Fruit fly (Drosophila melanogaster) whole organism, prepupa: ENCODE measurements around the gene CG17930.

Experiments
- CG10631 ChIP-seq: fragments of 200-800 bp; sonication (Bioruptor generic); optimal IDR thresholded peaks from 2 replicates; lab custom pipeline; 2016; ENCODE audit warnings: missing biosample characterization, missing genetic modification characterization
- CG10669 ChIP-seq: fragments of 200-800 bp; sonication (Bioruptor generic); optimal IDR thresholded peaks from 3 replicates; lab custom pipeline; 2018; ENCODE audit warnings: missing biosample characterization, mild to moderate bottlenecking, missing genetic modification characterization, moderate library complexity
- CG11294 ChIP-seq: fragments of 200-800 bp; sonication (Bioruptor generic); IDR thresholded peaks from 2 replicates; pipeline ENCODE4 v1.3.6; 2022; ENCODE audit warnings: missing biosample characterization, missing genetic modification characterization
- CG1621 ChIP-seq: fragments of 200-800 bp; sonication (Bioruptor generic); optimal IDR thresholded peaks from 3 replicates; lab custom pipeline; 2018; ENCODE audit warnings: missing biosample characterization, mild to moderate bottlenecking, missing genetic modification characterization
- CG16779 ChIP-seq: fragments of 200-800 bp; sonication (Bioruptor generic); optimal IDR thresholded peaks from 3 replicates; lab custom pipeline; 2017; ENCODE audit warnings: missing biosample characterization, mild to moderate bottlenecking, missing genetic modification characterization
- CG31627 ChIP-seq: fragments of 200-800 bp; sonication (Bioruptor generic); optimal IDR thresholded peaks from 3 replicates; lab custom pipeline; 2016; ENCODE audit warnings: missing biosample characterization, missing genetic modification characterization
- CG3919 ChIP-seq: fragments of 200-800 bp; sonication (Bioruptor generic); optimal IDR thresholded peaks from 3 replicates; lab custom pipeline; 2016; ENCODE audit warnings: missing biosample characterization, missing genetic modification characterization
- CG6276 ChIP-seq: fragments of 200-800 bp; sonication (Bioruptor generic); optimal IDR thresholded peaks from 2 replicates; lab custom pipeline; 2017; ENCODE audit warnings: missing biosample characterization, mild to moderate bottlenecking, missing genetic modification characterization
- CG6792 ChIP-seq: fragments of 200-800 bp; sonication (Bioruptor generic); optimal IDR thresholded peaks from 3 replicates; lab custom pipeline; 2016; ENCODE audit warnings: missing biosample characterization, missing genetic modification characterization
- CG6808 ChIP-seq: fragments of 200-800 bp; sonication (Bioruptor generic); optimal IDR thresholded peaks from 3 replicates; lab custom pipeline; 2017; ENCODE audit warnings: missing biosample characterization, missing genetic modification characterization, mild to moderate bottlenecking, moderate library complexity, missing genetic modification reagents
- CG6854 ChIP-seq: fragments of 200-800 bp; sonication (Bioruptor generic); optimal IDR thresholded peaks from 2 replicates; lab custom pipeline; 2017; ENCODE audit warnings: missing biosample characterization, mild to moderate bottlenecking, missing genetic modification characterization
- CG7368 ChIP-seq: fragments of 200-800 bp; sonication (Bioruptor generic); optimal IDR thresholded peaks from 3 replicates; lab custom pipeline; 2016; ENCODE audit warnings: missing biosample characterization, missing genetic modification characterization
- CG8119 ChIP-seq: fragments of 200-800 bp; sonication (Bioruptor generic); IDR thresholded peaks from 3 replicates; pipeline ENCODE4 v1.3.6; 2022; ENCODE audit warnings: missing biosample characterization, missing genetic modification characterization
- CG8632 ChIP-seq: fragments of 200-800 bp; sonication (Bioruptor generic); optimal IDR thresholded peaks from 3 replicates; lab custom pipeline; 2016; ENCODE audit warnings: missing biosample characterization, missing genetic modification characterization
- CG9139 ChIP-seq: fragments of 200-800 bp; sonication (Bioruptor generic); optimal IDR thresholded peaks from 3 replicates; lab custom pipeline; 2017; ENCODE audit warnings: missing biosample characterization, mild to moderate bottlenecking, missing genetic modification characterization
- Eip75B ChIP-seq: fragments of 200-800 bp; sonication (Bioruptor generic); optimal IDR thresholded peaks from 3 replicates; lab custom pipeline; 2016; ENCODE audit warnings: missing biosample characterization, missing genetic modification characterization
- Eip78C ChIP-seq: fragments of 200-800 bp; sonication (Bioruptor generic); peaks from one replicate; lab custom pipeline; 2016; ENCODE audit warnings: missing biosample characterization, missing genetic modification characterization
- Ets21C ChIP-seq: fragments of 200-800 bp; sonication (Bioruptor generic); optimal IDR thresholded peaks from 3 replicates; lab custom pipeline; 2016; ENCODE audit warnings: missing biosample characterization, missing genetic modification characterization
- Ets96B ChIP-seq: fragments of 200-800 bp; optimal IDR thresholded peaks from 2 replicates; lab custom pipeline; 2019; ENCODE audit warnings: missing biosample characterization, mild to moderate bottlenecking, missing genetic modification characterization, moderate library complexity
- Gug ChIP-seq: fragments of 200-800 bp; sonication (Bioruptor generic); IDR thresholded peaks from 2 replicates; pipeline ENCODE4 v1.3.6; 2022; ENCODE audit warnings: missing biosample characterization, missing genetic modification characterization
- Hr38 ChIP-seq: sonication (Bioruptor generic); optimal IDR thresholded peaks from 2 replicates; lab custom pipeline; 2016; ENCODE audit warnings: missing biosample characterization, missing genetic modification characterization
- Hr39 ChIP-seq: fragments of 200-800 bp; sonication (Bioruptor generic); optimal IDR thresholded peaks from 2 replicates; lab custom pipeline; 2016; ENCODE audit warnings: missing biosample characterization, missing genetic modification characterization
- Hr4 ChIP-seq: fragments of 200-800 bp; sonication (Bioruptor generic); optimal IDR thresholded peaks from 3 replicates; lab custom pipeline; 2016; ENCODE audit warnings: missing biosample characterization, missing genetic modification characterization
- Lpt ChIP-seq: fragments of 200-800 bp; sonication (Bioruptor generic); optimal IDR thresholded peaks from 3 replicates; lab custom pipeline; 2016; ENCODE audit warnings: missing biosample characterization, missing genetic modification characterization
- Met ChIP-seq: fragments of 200-800 bp; sonication (Bioruptor generic); optimal IDR thresholded peaks from 3 replicates; lab custom pipeline; 2016; ENCODE audit warnings: missing biosample characterization, missing genetic modification characterization
- OdsH ChIP-seq: fragments of 200-800 bp; sonication (Bioruptor generic); optimal IDR thresholded peaks from 3 replicates; lab custom pipeline; 2016; ENCODE audit warnings: missing biosample characterization, missing genetic modification characterization
- Smox ChIP-seq: fragments of 200-800 bp; sonication (Bioruptor generic); optimal IDR thresholded peaks from 3 replicates; lab custom pipeline; 2016; ENCODE audit warnings: missing biosample characterization, missing genetic modification characterization
- Sox102F ChIP-seq: fragments of 200-800 bp; sonication (Bioruptor generic); optimal IDR thresholded peaks from 2 replicates; lab custom pipeline; 2016; ENCODE audit warnings: missing biosample characterization, mild to moderate bottlenecking, missing genetic modification characterization
- Sox14 ChIP-seq: fragments of 200-800 bp; sonication (Bioruptor generic); optimal IDR thresholded peaks from 3 replicates; lab custom pipeline; 2016; ENCODE audit warnings: missing biosample characterization, missing genetic modification characterization
- achi ChIP-seq: fragments of 200-800 bp; sonication (Bioruptor generic); optimal IDR thresholded peaks from 3 replicates; lab custom pipeline; 2016; ENCODE audit warnings: missing biosample characterization, missing genetic modification characterization
- dac ChIP-seq: fragments of 200-800 bp; sonication (Bioruptor generic); optimal IDR thresholded peaks from 2 replicates; lab custom pipeline; 2017; ENCODE audit warnings: missing biosample characterization, mild to moderate bottlenecking, missing genetic modification characterization
- dsx ChIP-seq: fragments of 200-800 bp; optimal IDR thresholded peaks from 3 replicates; lab custom pipeline; 2019; ENCODE audit warnings: missing biosample characterization, mild to moderate bottlenecking, missing genetic modification characterization, moderate library complexity; ENCODE audit not compliant: poor library complexity, severe bottlenecking
- esn ChIP-seq: fragments of 200-800 bp; sonication (Bioruptor generic); optimal IDR thresholded peaks from 2 replicates; lab custom pipeline; 2016; ENCODE audit warnings: missing biosample characterization, mild to moderate bottlenecking, missing genetic modification characterization, moderate library complexity
- fd59A ChIP-seq: fragments of 200-800 bp; sonication (Bioruptor generic); optimal IDR thresholded peaks from 2 replicates; lab custom pipeline; 2017; ENCODE audit warnings: missing biosample characterization, mild to moderate bottlenecking, missing genetic modification characterization, missing genetic modification reagents
- fd85E ChIP-seq: fragments of 200-800 bp; sonication (Bioruptor generic); optimal IDR thresholded peaks from 3 replicates; lab custom pipeline; 2016; ENCODE audit warnings: missing biosample characterization, missing genetic modification characterization
- net ChIP-seq: fragments of 200-800 bp; sonication (Bioruptor generic); optimal IDR thresholded peaks from 3 replicates; lab custom pipeline; 2016; ENCODE audit warnings: missing biosample characterization, missing genetic modification characterization
- pdm3 ChIP-seq: fragments of 200-800 bp; sonication (Bioruptor generic); optimal IDR thresholded peaks from 3 replicates; lab custom pipeline; 2016; ENCODE audit warnings: missing biosample characterization, missing genetic modification characterization
- spab ChIP-seq: fragments of 200-800 bp; sonication (Bioruptor generic); optimal IDR thresholded peaks from 2 replicates; lab custom pipeline; 2017; ENCODE audit warnings: missing biosample characterization, mild to moderate bottlenecking, missing genetic modification characterization, missing genetic modification reagents
- ss ChIP-seq, 2 experiments: fragments of 200-800 bp; sonication (Bioruptor generic); optimal IDR thresholded peaks; 2 replicates in 1 of 2; 3 replicates in 1 of 2; lab custom pipeline; 2017 to 2018; ENCODE audit warnings: mild to moderate bottlenecking in 2 of 2, missing biosample characterization in 2 of 2, missing genetic modification characterization in 2 of 2, moderate library complexity in 1 of 2
- vri ChIP-seq: fragments of 200-800 bp; sonication (Bioruptor generic); optimal IDR thresholded peaks from 3 replicates; lab custom pipeline; 2016; ENCODE audit warnings: missing biosample characterization, mild to moderate bottlenecking, missing genetic modification characterization

Gene CG17930

DNA sequence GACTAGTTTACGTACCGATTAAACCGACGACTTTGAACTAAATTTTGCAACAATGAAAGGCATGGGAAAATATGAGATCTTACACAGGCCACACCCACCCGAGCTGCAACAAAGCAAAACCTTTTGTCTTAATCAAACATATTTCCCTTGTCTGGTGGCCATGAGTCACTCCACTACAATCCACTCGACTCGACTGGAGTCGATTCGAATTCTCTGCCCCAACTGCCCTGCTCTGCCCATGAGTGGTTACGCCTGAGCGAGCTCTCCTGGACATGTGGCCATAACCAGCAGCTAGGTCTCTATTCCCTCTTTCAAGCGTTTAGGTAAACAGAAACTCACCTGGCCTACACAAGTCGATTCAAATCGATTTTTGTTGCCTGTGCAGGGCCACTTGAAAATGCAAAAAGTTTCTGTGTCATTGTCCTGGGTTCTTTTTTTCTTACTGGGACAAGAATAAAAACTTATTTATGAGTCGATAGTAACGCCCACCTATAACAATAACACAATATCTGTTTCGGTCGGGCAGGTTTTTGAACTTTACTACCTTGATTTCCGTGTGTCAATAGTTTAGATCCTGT, 38.8 kb upstream of the CG17930 start:
- no peak for TF ChIP-seq Met
- TF ChIP-seq Hr39 (GFP tag; lab: Kevin White, UChicago): no peak
- no peak for TF ChIP-seq CG6854 (GFP tag; lab: Kevin White, UChicago)
- peak; percentile 56 for TF ChIP-seq Sox14 (GFP tag; lab: Kevin White, UChicago)
- TF ChIP-seq Hr4 (GFP tag; lab: Kevin White, UChicago): no peak
- no peak for TF ChIP-seq CG6276 (GFP tag; lab: Kevin White, UChicago)
- TF ChIP-seq ss (GFP tag; optimal IDR thresholded peaks at IDR 0.05; lab: Kevin White, UChicago): peak in 1 of 2 experiments; percentile 26
- peak; percentile 64 for TF ChIP-seq dsx
- TF ChIP-seq Ets96B (tag; lab: Kevin White, UChicago): no peak
- peak; percentile 38 for TF ChIP-seq Eip78C (GFP tag; lab: Kevin White, UChicago)
- TF ChIP-seq esn (GFP tag; lab: Kevin White, UChicago): no peak
- TF ChIP-seq CG9139 (GFP tag; lab: Kevin White, UChicago): no peak
- no peak for TF ChIP-seq achi (GFP tag; lab: Kevin White, UChicago)
- TF ChIP-seq CG1621 (tag; lab: Kevin White, UChicago): no peak
- TF ChIP-seq CG8119 (GFP tag; lab: Robert Waterston, UW): no peak
- no peak for TF ChIP-seq Smox (GFP tag; lab: Kevin White, UChicago)
- TF ChIP-seq CG16779: no peak
- TF ChIP-seq fd85E: no peak
- no peak for TF ChIP-seq fd59A (GFP tag; lab: Kevin White, UChicago)
- no peak for TF ChIP-seq spab
- no peak for TF ChIP-seq CG8632
- TF ChIP-seq CG3919 (GFP tag; lab: Kevin White, UChicago): no peak
- TF ChIP-seq CG11294: no peak
- no peak for TF ChIP-seq OdsH
- TF ChIP-seq Lpt: no peak
- TF ChIP-seq dac (GFP tag; lab: Kevin White, UChicago): no peak
- no peak for TF ChIP-seq Eip75B
- TF ChIP-seq Hr38 (GFP tag; lab: Kevin White, UChicago): no peak
- TF ChIP-seq pdm3: no peak
- no peak for TF ChIP-seq CG6792 (GFP tag; lab: Kevin White, UChicago)
- peak; percentile 12 for TF ChIP-seq CG10669

DNA sequence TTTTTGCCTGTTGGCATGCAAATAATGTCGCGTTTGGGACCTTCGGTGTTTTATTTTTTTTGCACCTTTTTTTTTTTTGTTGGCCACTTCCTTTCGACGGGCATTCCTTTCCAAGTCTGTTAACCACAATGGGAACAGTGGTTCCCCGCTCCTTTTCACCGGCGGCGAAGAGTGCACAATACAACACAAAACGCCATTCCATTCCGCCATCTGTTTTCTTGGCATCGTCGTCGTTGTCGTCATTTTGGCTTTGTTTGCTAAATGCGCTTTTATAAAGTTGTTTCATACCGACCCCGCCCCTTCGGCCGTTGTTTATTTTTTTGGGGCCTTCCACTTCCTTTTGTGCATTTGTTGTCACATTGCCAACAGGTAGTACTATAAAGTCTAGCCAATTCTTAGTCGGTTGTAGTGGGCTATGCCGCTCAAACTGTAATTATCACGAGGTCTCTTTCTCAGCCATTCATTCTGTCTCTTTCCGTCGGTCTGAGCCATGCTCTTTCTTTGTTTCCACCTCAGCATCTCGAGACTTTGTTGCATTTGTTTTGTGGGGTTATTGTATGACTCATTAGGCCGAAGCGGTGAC, 37.3 kb upstream of the CG17930 start:
- TF ChIP-seq CG7368 (GFP tag; lab: Kevin White, UChicago): no peak
- no peak for TF ChIP-seq CG10631
- no peak for TF ChIP-seq achi (GFP tag; lab: Kevin White, UChicago)
- TF ChIP-seq CG6808: no peak
- no peak for TF ChIP-seq CG3919 (GFP tag; lab: Kevin White, UChicago)
- TF ChIP-seq fd85E: no peak
- TF ChIP-seq Lpt: no peak
- TF ChIP-seq CG6854 (GFP tag; lab: Kevin White, UChicago): no peak
- TF ChIP-seq net: no peak
- no peak for TF ChIP-seq Ets21C (GFP tag; lab: Kevin White, UChicago)
- no peak for TF ChIP-seq Gug
- TF ChIP-seq Eip78C (GFP tag; lab: Kevin White, UChicago): peak; percentile 51
- peak; percentile 2 for TF ChIP-seq vri (GFP tag; lab: Kevin White, UChicago)
- TF ChIP-seq pdm3: no peak
- no peak for TF ChIP-seq Sox102F (GFP tag; lab: Kevin White, UChicago)
- TF ChIP-seq OdsH: no peak
- no peak for TF ChIP-seq dac (GFP tag; lab: Kevin White, UChicago)
- no peak for TF ChIP-seq CG31627 (GFP tag; lab: Kevin White, UChicago)
- no peak for TF ChIP-seq CG8119 (GFP tag; lab: Robert Waterston, UW)
- peak; percentile 81 for TF ChIP-seq Sox14 (GFP tag; lab: Kevin White, UChicago)
- no peak for TF ChIP-seq Smox (GFP tag; lab: Kevin White, UChicago)
- TF ChIP-seq, all 60 proteins: peak for 3
